Fruit fly (Drosophila melanogaster) whole organism, embryonic: ENCODE data around the gene osi.

Experiments
- BEAF-32 ChIP-seq: fragments of 200-800 bp; sonication (Bioruptor generic); optimal IDR thresholded peaks from 3 replicates; lab custom pipeline; 2017; ENCODE audit warnings: missing biosample characterization, missing genetic modification characterization, mild to moderate bottlenecking, moderate library complexity, missing genetic modification reagents
- BtbVII ChIP-seq: fragments of 200-800 bp; sonication (Bioruptor generic); optimal IDR thresholded peaks from 3 replicates; lab custom pipeline; 2017; ENCODE audit warnings: missing biosample characterization, mild to moderate bottlenecking, missing genetic modification characterization
- CG1024 ChIP-seq: fragments of 200-800 bp; sonication (Bioruptor generic); IDR thresholded peaks from 2 replicates; pipeline ENCODE4 v1.3.6; 2022; ENCODE audit warnings: missing biosample characterization, missing genetic modification characterization
- CG10267 ChIP-seq: fragments of 200-800 bp; sonication (Bioruptor generic); optimal IDR thresholded peaks from 2 replicates; lab custom pipeline; 2018; ENCODE audit warnings: missing biosample characterization, mild to moderate bottlenecking, missing genetic modification characterization, moderate library complexity
- CG10565 ChIP-seq: fragments of 200-800 bp; sonication (Bioruptor generic); optimal IDR thresholded peaks from 3 replicates; lab custom pipeline; 2016; ENCODE audit warnings: missing biosample characterization, mild to moderate bottlenecking, missing genetic modification characterization
- CG10959 ChIP-seq: fragments of 200-800 bp; sonication (Bioruptor generic); IDR thresholded peaks from 2 replicates; pipeline ENCODE4 v1.3.6; 2022; ENCODE audit warnings: missing biosample characterization, missing genetic modification characterization
- CG11085 ChIP-seq: fragments of 200-800 bp; sonication (Bioruptor generic); IDR thresholded peaks from 2 replicates; pipeline ENCODE4 v1.3.6; 2022; ENCODE audit warnings: missing biosample characterization, missing genetic modification characterization
- CG13296 ChIP-seq: fragments of 200-800 bp; sonication (Bioruptor generic); optimal IDR thresholded peaks from 3 replicates; lab custom pipeline; 2018; ENCODE audit warnings: missing biosample characterization, mild to moderate bottlenecking, missing genetic modification characterization
- CG2129 ChIP-seq: fragments of 200-800 bp; sonication (Bioruptor generic); IDR thresholded peaks from 2 replicates; pipeline ENCODE4 v1.3.6; 2022; ENCODE audit warnings: missing biosample characterization, missing genetic modification characterization; ENCODE audit not compliant: partially characterized antibody
- CG2199 ChIP-seq: fragments of 200-800 bp; sonication (Bioruptor generic); IDR thresholded peaks from 3 replicates; pipeline ENCODE4 v1.3.6; 2022; ENCODE audit warnings: missing biosample characterization, missing genetic modification characterization
- CG2875 ChIP-seq: fragments of 200-800 bp; sonication (Bioruptor generic); optimal IDR thresholded peaks from 2 replicates; lab custom pipeline; 2017; ENCODE audit warnings: missing biosample characterization, mild to moderate bottlenecking, missing genetic modification characterization, missing genetic modification reagents
- CG31224 ChIP-seq: fragments of 200-800 bp; sonication (Bioruptor generic); IDR thresholded peaks from 2 replicates; pipeline ENCODE4 v1.3.6; 2022; ENCODE audit warnings: missing biosample characterization, missing genetic modification characterization
- CG32772 ChIP-seq: fragments of 200-800 bp; sonication (Bioruptor generic); IDR thresholded peaks from 2 replicates; pipeline ENCODE4 v1.3.6; 2022; ENCODE audit warnings: missing biosample characterization, missing genetic modification characterization
- CG6254 ChIP-seq: fragments of 200-800 bp; sonication (Bioruptor generic); optimal IDR thresholded peaks from 3 replicates; lab custom pipeline; 2017; ENCODE audit warnings: mild to moderate bottlenecking, missing biosample characterization, missing genetic modification reagents, missing genetic modification characterization
- CG6683 ChIP-seq: fragments of 200-800 bp; sonication (Bioruptor generic); optimal IDR thresholded peaks from 2 replicates; lab custom pipeline; 2017; ENCODE audit warnings: missing biosample characterization, mild to moderate bottlenecking, missing genetic modification characterization, missing genetic modification reagents
- CG6689 ChIP-seq: fragments of 200-800 bp; sonication (Bioruptor generic); IDR thresholded peaks from 2 replicates; pipeline ENCODE4 v1.3.6; 2022; ENCODE audit warnings: missing biosample characterization, missing genetic modification characterization
- CG7987 ChIP-seq: fragments of 200-800 bp; sonication (Bioruptor generic); optimal IDR thresholded peaks from 2 replicates; lab custom pipeline; 2018; ENCODE audit warnings: missing biosample characterization, mild to moderate bottlenecking, missing genetic modification characterization, moderate library complexity
- CG8944 ChIP-seq: fragments of 200-800 bp; sonication (Bioruptor generic); optimal IDR thresholded peaks from 3 replicates; lab custom pipeline; 2016; ENCODE audit warnings: missing biosample characterization, missing genetic modification characterization
- D19A ChIP-seq: fragments of 200-800 bp; optimal IDR thresholded peaks from 3 replicates; lab custom pipeline; 2019; ENCODE audit warnings: missing biosample characterization, mild to moderate bottlenecking, missing genetic modification characterization, moderate library complexity
- Dad ChIP-seq: fragments of 200-800 bp; sonication (Bioruptor generic); optimal IDR thresholded peaks from 3 replicates; lab custom pipeline; 2016; ENCODE audit warnings: missing biosample characterization, missing genetic modification characterization
- Dek ChIP-seq: fragments of 200-800 bp; sonication (Bioruptor generic); optimal IDR thresholded peaks from 3 replicates; lab custom pipeline; 2019; ENCODE audit warnings: missing biosample characterization, mild to moderate bottlenecking, missing genetic modification characterization, moderate library complexity
- Dll ChIP-seq: fragments of 200-800 bp; sonication (Bioruptor generic); IDR thresholded peaks from 4 replicates; pipeline ENCODE4 v1.3.6; 2022; ENCODE audit warnings: missing biosample characterization, missing genetic modification characterization; ENCODE audit not compliant: partially characterized antibody
- Drgx ChIP-seq: fragments of 200-800 bp; sonication (Bioruptor generic); IDR thresholded peaks from 2 replicates; pipeline ENCODE4 v1.3.6; 2022; ENCODE audit warnings: missing biosample characterization, missing genetic modification characterization
- HLH3B ChIP-seq: fragments of 200-800 bp; sonication (Bioruptor generic); IDR thresholded peaks from 2 replicates; pipeline ENCODE4 v1.3.6; 2022; ENCODE audit warnings: missing biosample characterization, missing genetic modification characterization
- Hr51 ChIP-seq, 2 experiments: fragments of 200-800 bp; sonication (Bioruptor generic); optimal IDR thresholded peaks; 2 replicates in 1 of 2; 3 replicates in 1 of 2; lab custom pipeline; 2016 to 2018; ENCODE audit warnings: missing biosample characterization in 2 of 2, missing genetic modification characterization in 2 of 2, mild to moderate bottlenecking in 1 of 2, moderate library complexity in 1 of 2
- NFAT ChIP-seq: fragments of 200-800 bp; sonication (Bioruptor generic); IDR thresholded peaks from 2 replicates; pipeline ENCODE4 v1.3.6; 2022; ENCODE audit warnings: missing biosample characterization, missing genetic modification characterization
- Nf-YA ChIP-seq: fragments of 200-800 bp; sonication (Bioruptor generic); IDR thresholded peaks from 2 replicates; pipeline ENCODE4 v1.3.6; 2022; ENCODE audit warnings: missing biosample characterization, missing genetic modification characterization
- Nf-YB ChIP-seq: fragments of 200-800 bp; sonication (Bioruptor generic); optimal IDR thresholded peaks from 3 replicates; lab custom pipeline; 2019; ENCODE audit warnings: missing biosample characterization, mild to moderate bottlenecking, missing genetic modification characterization, moderate library complexity
- Oaz ChIP-seq: fragments of 200-800 bp; sonication (Bioruptor generic); IDR thresholded peaks from 2 replicates; pipeline ENCODE4 v1.3.6; 2022; ENCODE audit warnings: missing biosample characterization, missing genetic modification characterization
- Scr ChIP-seq: fragments of 200-800 bp; sonication (Bioruptor generic); IDR thresholded peaks from 2 replicates; pipeline ENCODE4 v1.3.6; 2022; ENCODE audit warnings: missing biosample characterization, missing genetic modification characterization; ENCODE audit not compliant: partially characterized antibody
- Xrp1 ChIP-seq: fragments of 200-800 bp; sonication (Bioruptor generic); IDR thresholded peaks from 2 replicates; pipeline ENCODE4 v1.3.6; 2022; ENCODE audit warnings: missing biosample characterization, missing genetic modification characterization
- al ChIP-seq: fragments of 200-800 bp; sonication (Bioruptor generic); IDR thresholded peaks from 2 replicates; pipeline ENCODE4 v1.3.6; 2022; ENCODE audit warnings: missing biosample characterization, missing genetic modification characterization
- chinmo ChIP-seq: fragments of 200-800 bp; sonication (Bioruptor generic); IDR thresholded peaks from 4 replicates; pipeline ENCODE4 v1.3.6; 2022; ENCODE audit warnings: missing biosample characterization, missing genetic modification characterization; ENCODE audit not compliant: partially characterized antibody
- crol ChIP-seq: fragments of 200-800 bp; sonication (Bioruptor generic); IDR thresholded peaks from 2 replicates; pipeline ENCODE4 v1.3.6; 2022; ENCODE audit warnings: missing biosample characterization, missing genetic modification characterization
- emc ChIP-seq: fragments of 200-800 bp; sonication (Bioruptor generic); optimal IDR thresholded peaks from 2 replicates; lab custom pipeline; 2016; ENCODE audit warnings: missing biosample characterization, missing genetic modification characterization
- exex ChIP-seq: fragments of 200-800 bp; sonication (Bioruptor generic); optimal IDR thresholded peaks from 4 replicates; lab custom pipeline; 2018; ENCODE audit warnings: missing biosample characterization, mild to moderate bottlenecking, missing genetic modification characterization, moderate library complexity
- fd64A ChIP-seq: fragments of 200-800 bp; sonication (Bioruptor generic); optimal IDR thresholded peaks from 3 replicates; lab custom pipeline; 2018; ENCODE audit warnings: missing biosample characterization, mild to moderate bottlenecking, missing genetic modification characterization
- gfzf ChIP-seq: fragments of 200-800 bp; sonication (Bioruptor generic); optimal IDR thresholded peaks from 2 replicates; lab custom pipeline; 2016; ENCODE audit warnings: missing biosample characterization, mild to moderate bottlenecking, missing genetic modification characterization, moderate library complexity
- hkb ChIP-seq, 2 experiments: fragments of 200-800 bp in 1 of 2; fragments of >200 bp in 1 of 2; sonication (Bioruptor generic) in 1 of 2; IDR thresholded peaks in 1 of 2; optimal IDR thresholded peaks in 1 of 2; 2 replicates each; pipeline versions ENCODE4 v1.3.6 to Lab custom; 2017 to 2022; ENCODE audit warnings: missing biosample characterization in 1 of 2, missing genetic modification characterization in 1 of 2
- hth ChIP-seq: fragments of >200 bp; optimal IDR thresholded peaks from 2 replicates; lab custom pipeline; 2017; ENCODE audit warnings: inconsistent platforms
- lbe ChIP-seq: fragments of 200-800 bp; sonication (Bioruptor generic); optimal IDR thresholded peaks from 2 replicates; lab custom pipeline; 2016; ENCODE audit warnings: missing biosample characterization, mild to moderate bottlenecking, missing genetic modification characterization
- lola ChIP-seq, 3 experiments: fragments of >200 bp in 2 of 3; fragments of 200-800 bp in 1 of 3; sonication (Bioruptor generic) in 1 of 3; optimal IDR thresholded peaks; 2 replicates each; lab custom pipeline; 2017 to 2019; ENCODE audit warnings: missing biosample characterization in 3 of 3, missing genetic modification characterization in 3 of 3, mild to moderate bottlenecking in 1 of 3, moderate library complexity in 1 of 3
- onecut ChIP-seq: fragments of 200-800 bp; sonication (Bioruptor generic); IDR thresholded peaks from 2 replicates; pipeline ENCODE4 v1.3.6; 2022; ENCODE audit warnings: missing biosample characterization, missing genetic modification characterization
- otp ChIP-seq: fragments of 200-800 bp; sonication (Bioruptor generic); IDR thresholded peaks from 3 replicates; pipeline ENCODE4, ENCODE4 v1.3.6; 2022; ENCODE audit warnings: missing biosample characterization, missing genetic modification characterization
- pho ChIP-seq: fragments of 200-800 bp; sonication (Bioruptor generic); optimal IDR thresholded peaks from 2 replicates; lab custom pipeline; 2016; ENCODE audit warnings: missing biosample characterization, missing genetic modification characterization
- repo ChIP-seq: fragments of 200-800 bp; sonication (Bioruptor generic); optimal IDR thresholded peaks from 2 replicates; lab custom pipeline; 2016; ENCODE audit warnings: missing biosample characterization, missing genetic modification characterization
- sens ChIP-seq: fragments of 200-800 bp; sonication (Bioruptor generic); peaks from one replicate; lab custom pipeline; 2016; ENCODE audit warnings: missing biosample characterization, missing genetic modification characterization
- sens-2 ChIP-seq: fragments of 200-800 bp; sonication (Bioruptor generic); IDR thresholded peaks from 2 replicates; pipeline ENCODE4 v1.3.6; 2022; ENCODE audit warnings: missing biosample characterization, missing genetic modification characterization
- sna ChIP-seq: fragments of 200-800 bp; sonication (Bioruptor generic); IDR thresholded peaks from 2 replicates; pipeline ENCODE4 v1.3.6; 2022; ENCODE audit warnings: missing biosample characterization, missing genetic modification characterization; ENCODE audit not compliant: partially characterized antibody
- wek ChIP-seq: fragments of 200-800 bp; sonication (Bioruptor generic); optimal IDR thresholded peaks from 3 replicates; lab custom pipeline; 2018; ENCODE audit warnings: missing biosample characterization, mild to moderate bottlenecking, missing genetic modification characterization, moderate library complexity

The osi gene

dm6 chr2L:16858466-16859007 lies 29.2 kb downstream of the osi start, which contains the start of gene CG31809 (continued):
- TF ChIP-seq CG10267 (tag; lab: Kevin White, UChicago) (no peak), wek (GFP tag; lab: Kevin White, UChicago) (peak; percentile 47), hth (lab: Kevin White, UChicago) (no peak), chinmo (GFP tag; lab: Robert Waterston, UW) (0 out of 4 replicates have a peak, but pooled peaks have one; percentile 62), CG10565 (GFP tag; lab: Kevin White, UChicago) (no peak), sens (GFP tag; lab: Kevin White, UChicago) (peak; percentile 5), Nf-YA (GFP tag; lab: Robert Waterston, UW) (no peak), CG6689 (GFP tag; lab: Robert Waterston, UW) (no peak), al (no peak), Drgx (GFP tag; lab: Robert Waterston, UW) (no peak), pho (GFP tag; lab: Kevin White, UChicago) (no peak), gfzf (GFP tag; lab: Kevin White, UChicago) (no peak), hkb (optimal IDR thresholded peaks at IDR 0.05; lab: Kevin White, UChicago) (no peak), hkb (GFP tag; IDR thresholded peaks at IDR 0.05; lab: Robert Waterston, UW) (peak; percentile 38; the same call in 1 of the 2 replicates), lbe (no peak), fd64A (GFP tag; lab: Kevin White, UChicago) (no peak), CG8944 (GFP tag; lab: Kevin White, UChicago) (no peak), NFAT (GFP tag; lab: Robert Waterston, UW) (no peak), CG2199 (GFP tag; lab: Robert Waterston, UW) (peak; percentile 66; the same call in 2 of the 3 replicates), Oaz (no peak), repo (GFP tag; lab: Kevin White, UChicago) (no peak), Hr51 (GFP tag; optimal IDR thresholded peaks at IDR 0.05; lab: Kevin White, UChicago) (no peak), CG2129 (no peak), D19A (tag; lab: Kevin White, UChicago) (peak; percentile 13), CG1024 (GFP tag; lab: Robert Waterston, UW) (no peak), CG13296 (GFP tag; lab: Kevin White, UChicago) (peak; percentile 20), BEAF-32 (GFP tag; lab: Kevin White, UChicago) (no peak), CG10959 (GFP tag; lab: Robert Waterston, UW) (no peak), CG6254 (GFP tag; lab: Kevin White, UChicago) (peak; percentile 47), Dek (tag; lab: Kevin White, UChicago) (no peak), Nf-YB (no peak), crol (GFP tag; lab: Robert Waterston, UW) (no peak), exex (tag; lab: Kevin White, UChicago) (peak; percentile 18), BtbVII (GFP tag; lab: Kevin White, UChicago) (no peak), CG31224 (GFP tag; lab: Robert Waterston, UW) (no peak), lola (GFP tag; optimal IDR thresholded peaks at IDR 0.05; lab: Kevin White, UChicago) (no peak), CG6683 (GFP tag; lab: Kevin White, UChicago) (no peak), CG7987 (GFP tag; lab: Kevin White, UChicago) (peak; percentile 13), Scr (GFP tag; lab: Robert Waterston, UW) (no peak), sna (no peak), Xrp1 (GFP tag; lab: Robert Waterston, UW) (peak; percentile 22; the same call in 1 of the 2 replicates), otp (GFP tag; lab: Robert Waterston, UW) (no peak), HLH3B (GFP tag; lab: Robert Waterston, UW) (no peak), Dad (GFP tag; lab: Kevin White, UChicago) (no peak), Dll (0 out of 4 replicates have a peak, but pooled peaks have one; percentile 23), CG2875 (no peak), onecut (GFP tag; lab: Robert Waterston, UW) (peak; percentile 38; the same call in 1 of the 2 replicates), sens-2 (GFP tag; lab: Robert Waterston, UW) (no peak), CG11085 (no peak), CG32772 (no peak), emc (GFP tag; lab: Kevin White, UChicago) (no peak)
